Fruit fly (Drosophila melanogaster) whole organism, embryonic: ENCODE data around the gene CG43755.

Experiments used
- Adf1 ChIP-seq: fragments of 200-800 bp; sonication (Bioruptor generic); IDR thresholded peaks from 2 replicates; pipeline ENCODE4 v1.3.6; 2022; ENCODE audit warnings: missing biosample characterization, missing genetic modification characterization
- Atf-2 ChIP-seq: fragments of 200-800 bp; sonication (Bioruptor generic); optimal IDR thresholded peaks from 2 replicates; lab custom pipeline; 2016; ENCODE audit warnings: missing biosample characterization, missing genetic modification characterization
- B-H2 ChIP-seq: fragments of 200-800 bp; sonication (Bioruptor generic); optimal IDR thresholded peaks from 2 replicates; lab custom pipeline; 2018; ENCODE audit warnings: missing biosample characterization, mild to moderate bottlenecking, missing genetic modification characterization
- CG1233 ChIP-seq: fragments of 200-800 bp; sonication (Bioruptor generic); optimal IDR thresholded peaks from 4 replicates; lab custom pipeline; 2018; ENCODE audit warnings: missing biosample characterization, mild to moderate bottlenecking, missing genetic modification characterization
- CG13624 ChIP-seq: fragments of 200-800 bp; sonication (Bioruptor generic); optimal IDR thresholded peaks from 2 replicates; lab custom pipeline; 2016; ENCODE audit warnings: missing biosample characterization, missing genetic modification characterization
- CG14710 ChIP-seq: fragments of 200-800 bp; sonication (Bioruptor generic); optimal IDR thresholded peaks from 3 replicates; lab custom pipeline; 2019; ENCODE audit warnings: missing biosample characterization, mild to moderate bottlenecking, missing genetic modification characterization, moderate library complexity
- CG15073 ChIP-seq: fragments of 200-800 bp; sonication (Bioruptor generic); optimal IDR thresholded peaks from 2 replicates; lab custom pipeline; 2016; ENCODE audit warnings: missing biosample characterization, missing genetic modification characterization
- CG18011 ChIP-seq: fragments of 200-800 bp; sonication (Bioruptor generic); optimal IDR thresholded peaks from 2 replicates; lab custom pipeline; 2017; ENCODE audit warnings: missing biosample characterization, missing genetic modification characterization, mild to moderate bottlenecking, moderate library complexity, missing genotype
- CG18619 ChIP-seq: fragments of 200-800 bp; sonication (Bioruptor generic); optimal IDR thresholded peaks from 3 replicates; lab custom pipeline; 2017; ENCODE audit warnings: missing biosample characterization, mild to moderate bottlenecking, missing genetic modification characterization
- CG32532 ChIP-seq: fragments of 200-800 bp; sonication (Bioruptor generic); IDR thresholded peaks from 2 replicates; pipeline ENCODE4 v1.3.6; 2022; ENCODE audit warnings: missing biosample characterization, missing genetic modification characterization
- CG32772 ChIP-seq: fragments of 200-800 bp; sonication (Bioruptor generic); IDR thresholded peaks from 2 replicates; pipeline ENCODE4 v1.3.6; 2022; ENCODE audit warnings: missing biosample characterization, missing genetic modification characterization
- CG3995 ChIP-seq: fragments of 200-800 bp; sonication (Bioruptor generic); optimal IDR thresholded peaks from 3 replicates; lab custom pipeline; 2016; ENCODE audit warnings: missing biosample characterization, missing genetic modification characterization
- CG4328 ChIP-seq: fragments of 200-800 bp; sonication (Bioruptor generic); optimal IDR thresholded peaks from 3 replicates; lab custom pipeline; 2017; ENCODE audit warnings: missing biosample characterization, missing genetic modification reagents, missing genetic modification characterization
- CG5180 ChIP-seq: fragments of 200-800 bp; sonication (Bioruptor generic); optimal IDR thresholded peaks from 3 replicates; lab custom pipeline; 2017; ENCODE audit warnings: missing biosample characterization, missing genetic modification characterization, mild to moderate bottlenecking, moderate library complexity, missing genetic modification reagents
- CG5953 ChIP-seq: fragments of 200-800 bp; sonication (Bioruptor generic); IDR thresholded peaks from 2 replicates; pipeline ENCODE4 v1.3.6; 2022; ENCODE audit warnings: missing biosample characterization, missing genetic modification characterization
- CG6765 ChIP-seq: fragments of 200-800 bp; sonication (Bioruptor generic); optimal IDR thresholded peaks from 3 replicates; lab custom pipeline; 2017; ENCODE audit warnings: missing biosample characterization, mild to moderate bottlenecking, missing genetic modification characterization
- CG8290 ChIP-seq, 3 experiments: fragments of 200-800 bp; sonication (Bioruptor generic); optimal IDR thresholded peaks; 2 replicates each; lab custom pipeline; 2016 to 2019; ENCODE audit warnings: missing biosample characterization in 3 of 3, missing genetic modification characterization in 3 of 3, mild to moderate bottlenecking in 2 of 3, moderate library complexity in 1 of 3
- CG8765 ChIP-seq: fragments of 200-800 bp; sonication (Bioruptor generic); IDR thresholded peaks from 2 replicates; pipeline ENCODE4 v1.3.6; 2022; ENCODE audit warnings: missing biosample characterization, missing genetic modification characterization
- CG8924 ChIP-seq: fragments of 200-800 bp; optimal IDR thresholded peaks from 3 replicates; lab custom pipeline; 2019; ENCODE audit warnings: missing biosample characterization, mild to moderate bottlenecking, missing genetic modification characterization, moderate library complexity
- CHES-1-like ChIP-seq: fragments of 200-800 bp; sonication (Bioruptor generic); optimal IDR thresholded peaks from 2 replicates; lab custom pipeline; 2016; ENCODE audit warnings: missing biosample characterization, missing genetic modification characterization
- D19A ChIP-seq: fragments of 200-800 bp; optimal IDR thresholded peaks from 3 replicates; lab custom pipeline; 2019; ENCODE audit warnings: missing biosample characterization, mild to moderate bottlenecking, missing genetic modification characterization, moderate library complexity
- Dad ChIP-seq: fragments of 200-800 bp; sonication (Bioruptor generic); optimal IDR thresholded peaks from 3 replicates; lab custom pipeline; 2016; ENCODE audit warnings: missing biosample characterization, missing genetic modification characterization
- Fer1 ChIP-seq: fragments of 200-800 bp; sonication (Bioruptor generic); optimal IDR thresholded peaks from 2 replicates; lab custom pipeline; 2017; ENCODE audit warnings: missing biosample characterization, mild to moderate bottlenecking, missing genetic modification characterization
- H2.0 ChIP-seq: fragments of 200-800 bp; sonication (Bioruptor generic); IDR thresholded peaks from 2 replicates; pipeline ENCODE4 v1.3.6; 2022; ENCODE audit warnings: missing biosample characterization, missing genetic modification characterization
- Lhr ChIP-seq: fragments of 200-800 bp; sonication (Bioruptor generic); optimal IDR thresholded peaks from 3 replicates; lab custom pipeline; 2017; ENCODE audit warnings: mild to moderate bottlenecking, missing biosample characterization, missing genetic modification reagents, missing genetic modification characterization
- Nf-YB ChIP-seq: fragments of 200-800 bp; sonication (Bioruptor generic); optimal IDR thresholded peaks from 3 replicates; lab custom pipeline; 2019; ENCODE audit warnings: missing biosample characterization, mild to moderate bottlenecking, missing genetic modification characterization, moderate library complexity
- Ssrp ChIP-seq: fragments of 200-800 bp; sonication (Bioruptor generic); optimal IDR thresholded peaks from 2 replicates; lab custom pipeline; 2018; ENCODE audit warnings: missing biosample characterization, mild to moderate bottlenecking, missing genetic modification characterization, moderate library complexity
- Xrp1 ChIP-seq: fragments of 200-800 bp; sonication (Bioruptor generic); IDR thresholded peaks from 2 replicates; pipeline ENCODE4 v1.3.6; 2022; ENCODE audit warnings: missing biosample characterization, missing genetic modification characterization
- YL-1 ChIP-seq: fragments of 200-800 bp; sonication (Bioruptor generic); optimal IDR thresholded peaks from 3 replicates; lab custom pipeline; 2017; ENCODE audit warnings: missing biosample characterization, mild to moderate bottlenecking, missing genetic modification characterization
- ase ChIP-seq: fragments of 200-800 bp; sonication (Bioruptor generic); IDR thresholded peaks from 3 replicates; pipeline ENCODE4 v1.3.6; 2022; ENCODE audit warnings: missing biosample characterization, missing genetic modification characterization
- bbx ChIP-seq: fragments of 200-800 bp; sonication (Bioruptor generic); IDR thresholded peaks from 2 replicates; pipeline ENCODE4 v1.3.6; 2022; ENCODE audit warnings: missing biosample characterization, missing genetic modification characterization; ENCODE audit not compliant: partially characterized antibody
- dmrt99B ChIP-seq: fragments of 200-800 bp; sonication (Bioruptor generic); optimal IDR thresholded peaks from 2 replicates; lab custom pipeline; 2018; ENCODE audit warnings: missing biosample characterization, mild to moderate bottlenecking, missing genetic modification characterization, moderate library complexity
- dpn ChIP-seq, 2 experiments: fragments of 200-800 bp; sonication (Bioruptor generic); optimal IDR thresholded peaks; 3 replicates each; lab custom pipeline; 2016; ENCODE audit warnings: missing biosample characterization in 2 of 2, missing genetic modification characterization in 2 of 2
- fu2 ChIP-seq: fragments of 200-800 bp; sonication (Bioruptor generic); optimal IDR thresholded peaks from 2 replicates; lab custom pipeline; 2016; ENCODE audit warnings: missing biosample characterization, missing genetic modification characterization
- gfzf ChIP-seq: fragments of 200-800 bp; sonication (Bioruptor generic); optimal IDR thresholded peaks from 2 replicates; lab custom pipeline; 2016; ENCODE audit warnings: missing biosample characterization, mild to moderate bottlenecking, missing genetic modification characterization, moderate library complexity
- hb ChIP-seq: fragments of 200-800 bp; sonication (Bioruptor generic); IDR thresholded peaks from 3 replicates; pipeline ENCODE4 v1.3.6; 2022; ENCODE audit warnings: missing biosample characterization, missing genetic modification characterization; ENCODE audit not compliant: partially characterized antibody
- lov ChIP-seq, 2 experiments: fragments of 200-800 bp in 1 of 2; fragments of >200 bp in 1 of 2; sonication (Bioruptor generic) in 1 of 2; IDR thresholded peaks in 1 of 2; optimal IDR thresholded peaks in 1 of 2; 2 replicates in 1 of 2; 3 replicates in 1 of 2; pipeline versions ENCODE4 v1.3.6 to Lab custom; 2017 to 2022; ENCODE audit warnings: missing biosample characterization in 1 of 2, missing genetic modification characterization in 1 of 2
- maf-S ChIP-seq: fragments of 200-800 bp; sonication (Bioruptor generic); optimal IDR thresholded peaks from 2 replicates; lab custom pipeline; 2016; ENCODE audit warnings: missing biosample characterization, missing genetic modification characterization
- mirr ChIP-seq: fragments of 200-800 bp; sonication (Bioruptor generic); optimal IDR thresholded peaks from 3 replicates; lab custom pipeline; 2018; ENCODE audit warnings: missing biosample characterization, mild to moderate bottlenecking, missing genetic modification characterization
- nmo ChIP-seq: fragments of 200-800 bp; sonication (Bioruptor generic); optimal IDR thresholded peaks from 2 replicates; lab custom pipeline; 2018; ENCODE audit warnings: missing biosample characterization, mild to moderate bottlenecking, missing genetic modification characterization, moderate library complexity
- odd ChIP-seq: fragments of 200-800 bp; sonication (Bioruptor generic); optimal IDR thresholded peaks from 2 replicates; lab custom pipeline; 2017; ENCODE audit warnings: missing biosample characterization, mild to moderate bottlenecking, missing genetic modification characterization
- pho ChIP-seq: fragments of 200-800 bp; sonication (Bioruptor generic); optimal IDR thresholded peaks from 2 replicates; lab custom pipeline; 2016; ENCODE audit warnings: missing biosample characterization, missing genetic modification characterization
- slbo ChIP-seq: fragments of 200-800 bp; sonication (Bioruptor generic); IDR thresholded peaks from 2 replicates; pipeline ENCODE4 v1.3.6; 2022; ENCODE audit warnings: missing biosample characterization, missing genetic modification characterization
- sug ChIP-seq: fragments of 200-800 bp; optimal IDR thresholded peaks from 2 replicates; lab custom pipeline; 2019; ENCODE audit warnings: missing biosample characterization, mild to moderate bottlenecking, missing genetic modification characterization, moderate library complexity
- tgo ChIP-seq: fragments of 200-800 bp; sonication (Bioruptor generic); IDR thresholded peaks from 3 replicates; pipeline ENCODE4 v1.3.6; 2022; ENCODE audit warnings: missing biosample characterization, missing genetic modification characterization
- tll ChIP-seq, 2 experiments: fragments of 200-800 bp in 1 of 2; fragments of >200 bp in 1 of 2; sonication (Bioruptor generic) in 1 of 2; optimal IDR thresholded peaks; 2 replicates each; lab custom pipeline; 2017 to 2019; ENCODE audit warnings: missing biosample characterization in 2 of 2, missing genetic modification characterization in 2 of 2, mild to moderate bottlenecking in 1 of 2, moderate library complexity in 1 of 2
- zen2 ChIP-seq: fragments of 200-800 bp; sonication (Bioruptor generic); IDR thresholded peaks from 3 replicates; pipeline ENCODE4 v1.3.6; 2022; ENCODE audit warnings: missing biosample characterization, missing genetic modification characterization; ENCODE audit not compliant: partially characterized antibody
- zfh2 ChIP-seq: fragments of 200-800 bp; sonication (Bioruptor generic); optimal IDR thresholded peaks from 2 replicates; lab custom pipeline; 2016; ENCODE audit warnings: missing biosample characterization, missing genetic modification characterization

CG43755 gene

dm6 chr2L:285596-286023 lies 44.0 kb downstream of the CG43755 start:
- TF ChIP-seq CG13624 (GFP tag; lab: Kevin White, UChicago) (peak; percentile 42), Xrp1 (GFP tag; lab: Robert Waterston, UW) (peak; percentile 56; the same call in 1 of the 2 replicates), CG8924 (tag; lab: Kevin White, UChicago) (peak; percentile 63), lov (optimal IDR thresholded peaks at IDR 0.05; lab: Kevin White, UChicago) (no peak), lov (GFP tag; IDR thresholded peaks at IDR 0.05; lab: Robert Waterston, UW) (0 out of 3 replicates have a peak, but pooled peaks have one; percentile 47), CG14710 (tag; lab: Kevin White, UChicago) (peak; percentile 65), pho (GFP tag; lab: Kevin White, UChicago) (peak; percentile 22), CG18619 (GFP tag; lab: Kevin White, UChicago) (peak; percentile 13), H2.0 (GFP tag; lab: Robert Waterston, UW) (peak; percentile 36; the same call in 1 of the 2 replicates), nmo (GFP tag; lab: Kevin White, UChicago) (peak; percentile 46), CG8765 (GFP tag; lab: Robert Waterston, UW) (no peak), dmrt99B (tag; lab: Kevin White, UChicago) (peak; percentile 36), Adf1 (GFP tag; lab: Robert Waterston, UW) (no peak; the same call in 1 of the 2 replicates), Nf-YB (GFP tag; lab: Kevin White, UChicago) (peak; percentile 44), Fer1 (GFP tag; lab: Kevin White, UChicago) (peak; percentile 69), CG15073 (GFP tag; lab: Kevin White, UChicago) (no peak), tll (GFP tag; optimal IDR thresholded peaks at IDR 0.05; lab: Kevin White, UChicago) (no peak), Ssrp (tag; lab: Kevin White, UChicago) (no peak), CG32772 (GFP tag; lab: Robert Waterston, UW) (no peak), tgo (GFP tag; lab: Robert Waterston, UW) (no peak), odd (GFP tag; lab: Kevin White, UChicago) (peak; percentile 43), Dad (GFP tag; lab: Kevin White, UChicago) (peak; percentile 5), CG5180 (peak; percentile 69), zfh2 (peak; percentile 47), mirr (GFP tag; lab: Kevin White, UChicago) (peak; percentile 49), CG8290 (GFP tag; optimal IDR thresholded peaks at IDR 0.05; lab: Kevin White, UChicago) (peak; percentile 59), CG8290 (tag; optimal IDR thresholded peaks at IDR 0.05; lab: Kevin White, UChicago) (peak; percentile 8 to 88), sug (tag; lab: Kevin White, UChicago) (peak; percentile 63), CG32532 (GFP tag; lab: Robert Waterston, UW) (peak; percentile 66), CHES-1-like (GFP tag; lab: Kevin White, UChicago) (peak; percentile 62), YL-1 (GFP tag; lab: Kevin White, UChicago) (peak; percentile 63), bbx (GFP tag; lab: Robert Waterston, UW) (peak; percentile 61; the same call in 1 of the 2 replicates), dpn (GFP tag; optimal IDR thresholded peaks at IDR 0.05; lab: Kevin White, UChicago) (peak; percentile 24 to 32), CG6765 (GFP tag; lab: Kevin White, UChicago) (no peak), hb (GFP tag; lab: Robert Waterston, UW) (no peak), zen2 (0 out of 3 replicates have a peak, but pooled peaks have one; percentile 44), Lhr (peak; percentile 50), CG3995 (GFP tag; lab: Kevin White, UChicago) (no peak), Atf-2 (peak; percentile 8), gfzf (GFP tag; lab: Kevin White, UChicago) (peak; percentile 85), CG18011 (GFP tag; lab: Kevin White, UChicago) (no peak), B-H2 (GFP tag; lab: Kevin White, UChicago) (peak; percentile 26), D19A (peak; percentile 62), fu2 (GFP tag; lab: Kevin White, UChicago) (peak; percentile 21), ase (GFP tag; lab: Robert Waterston, UW) (no peak), maf-S (GFP tag; lab: Kevin White, UChicago) (peak; percentile 33), CG1233 (GFP tag; lab: Kevin White, UChicago) (peak; percentile 21), CG4328 (peak; percentile 24), CG5953 (GFP tag; lab: Robert Waterston, UW) (0 out of 2 replicates have a peak, but pooled peaks have one; percentile 29), slbo (GFP tag; lab: Robert Waterston, UW) (peak; percentile 61)
